Worm (Caenorhabditis elegans) whole organism, midembryonic: ENCODE results near the gene str-153.

ENCODE experiments used
- T22C8.4 ChIP-seq: fragments of 200-800 bp; sonication (Bioruptor generic); IDR thresholded peaks from 2 replicates; pipeline ENCODE4 v1.3.6; 2022; ENCODE audit warnings: missing genetic modification characterization, missing compliant biosample characterization
- cog-1 ChIP-seq: sonication (generic microtip); optimal IDR thresholded peaks from 2 replicates; lab custom pipeline; 2016; ENCODE audit warnings: missing genetic modification characterization, missing compliant biosample characterization
- flt-1 ChIP-seq: fragments of 200-800 bp; sonication (Bioruptor generic); IDR thresholded peaks from 2 replicates; pipeline ENCODE4 v1.3.6; 2022; ENCODE audit warnings: missing genetic modification characterization, missing compliant biosample characterization
- klf-2 ChIP-seq: fragments of 200-800 bp; sonication (Bioruptor generic); conservative IDR thresholded peaks from 2 replicates; pipeline ENCODE4 v1.3.6; 2022; ENCODE audit warnings: missing genetic modification reagents, missing genetic modification characterization, missing compliant biosample characterization
- med-1 ChIP-seq: sonication (generic microtip); optimal IDR thresholded peaks from 2 replicates; lab custom pipeline; 2017; ENCODE audit warnings: missing genetic modification characterization, mild to moderate bottlenecking, missing compliant biosample characterization, antibody characterized with exemption, missing genetic modification reagents; ENCODE audit not compliant: insufficient read depth
- ref-1 ChIP-seq: fragments of 200-800 bp; sonication (Bioruptor generic); conservative IDR thresholded peaks from 2 replicates; pipeline ENCODE4 v1.3.6; 2022; ENCODE audit warnings: missing genetic modification reagents, missing genetic modification characterization, missing compliant biosample characterization
- tab-1 ChIP-seq: fragments of 200-800 bp; sonication (Bioruptor generic); IDR thresholded peaks from 2 replicates; pipeline ENCODE4 v1.3.6; 2022; ENCODE audit warnings: missing genetic modification characterization, missing compliant biosample characterization
- ztf-23 ChIP-seq: fragments of 200-800 bp; sonication (Bioruptor generic); IDR thresholded peaks from 2 replicates; pipeline ENCODE4 v1.3.6; 2022; ENCODE audit warnings: missing genetic modification reagents, missing genetic modification characterization, missing compliant biosample characterization
- ztf-29 ChIP-seq: fragments of 200-800 bp; sonication (Bioruptor generic); IDR thresholded peaks from 2 replicates; pipeline ENCODE4 v1.3.6; 2022; ENCODE audit warnings: missing genetic modification reagents, missing genetic modification characterization, missing compliant biosample characterization

Gene str-153

DNA sequence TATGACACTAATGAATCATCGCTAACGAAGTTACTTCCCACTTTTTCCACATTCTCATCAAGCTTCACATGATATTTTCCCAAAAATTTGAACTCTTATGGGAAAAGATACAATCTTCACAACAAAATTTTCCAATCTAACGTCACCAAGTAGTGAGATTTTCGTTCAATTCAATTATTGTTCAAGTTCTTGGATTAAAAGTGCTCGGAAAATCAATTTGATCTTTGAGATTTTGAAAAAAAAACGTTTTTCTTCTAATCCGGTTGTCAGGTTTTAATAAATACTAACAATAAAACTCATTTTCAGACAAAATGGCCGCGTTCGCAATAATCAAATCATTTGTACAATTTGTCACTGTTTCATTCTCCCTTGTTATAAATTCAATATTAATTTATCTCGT lies at the start of gene str-153:
Gene str-153, plus strand, starts transcription at position 301 of the 400 bp plus-strand sequence.
- TF ChIP-seq T22C8.4 (GFP tag; lab: Robert Waterston, UW) (no peak), tab-1 (GFP tag; lab: Robert Waterston, UW) (no peak), klf-2 (GFP tag; lab: Robert Waterston, UW) (no peak), med-1 (no peak), flt-1 (no peak), ztf-29 (GFP tag; lab: Robert Waterston, UW) (no peak), ztf-23 (GFP tag; lab: Robert Waterston, UW) (no peak), cog-1 (no peak), ref-1 (no peak)

DNA sequence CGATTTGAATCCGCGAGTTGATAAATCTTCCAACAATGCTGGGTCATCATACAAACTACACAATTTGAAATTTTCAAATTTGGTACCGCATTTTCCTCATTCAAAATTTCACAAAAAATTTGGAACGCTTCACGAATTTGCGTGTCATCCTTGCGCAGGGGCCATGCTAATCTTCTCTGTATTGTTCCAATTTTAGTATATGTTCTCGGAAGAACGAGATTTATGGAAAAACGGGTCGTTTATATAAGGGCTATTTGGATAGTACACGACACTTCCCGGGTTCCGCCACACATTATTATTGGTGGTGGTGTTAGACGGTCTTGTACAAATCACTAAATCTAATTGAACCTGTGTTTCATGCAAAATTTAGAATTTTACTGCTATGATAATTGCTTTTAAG lies 48.8 kb upstream of the str-153 start:
- TF ChIP-seq T22C8.4 (GFP tag; lab: Robert Waterston, UW): no peak
- TF ChIP-seq klf-2 (GFP tag; lab: Robert Waterston, UW): no peak
- no peak for TF ChIP-seq med-1
- TF ChIP-seq cog-1: no peak
- TF ChIP-seq flt-1: peak; percentile 23; the same call in 1 of the 2 replicates
- TF ChIP-seq ztf-23 (GFP tag; lab: Robert Waterston, UW): no peak
- no peak for TF ChIP-seq ref-1

DNA sequence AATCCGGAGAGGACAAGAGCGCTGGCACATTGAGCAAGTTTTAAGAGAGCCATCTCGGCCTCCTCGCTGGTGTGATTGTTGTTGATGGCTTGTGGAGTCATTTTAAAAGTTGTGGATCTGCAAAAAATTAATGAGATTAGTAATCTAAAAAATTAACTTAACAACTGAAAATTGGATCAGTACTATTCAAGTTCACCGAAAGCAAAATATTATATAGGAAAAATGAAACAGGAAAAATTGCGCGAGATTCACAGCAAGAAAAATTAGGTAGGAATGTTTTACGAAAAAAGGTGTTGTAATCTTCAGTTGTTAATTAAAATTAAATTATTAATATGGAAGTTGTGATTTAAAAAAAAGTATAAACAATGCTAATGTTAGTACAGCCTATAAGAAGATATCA lies 46.9 kb upstream of the str-153 start, which contains the start of gene T08B6.1:
Gene T08B6.1, minus strand, starts transcription at position 101 of the 400 bp plus-strand sequence.
- TF ChIP-seq tab-1 (GFP tag; lab: Robert Waterston, UW): no peak
- TF ChIP-seq ref-1: no peak
- TF ChIP-seq T22C8.4 (GFP tag; lab: Robert Waterston, UW): no peak
- TF ChIP-seq ztf-29 (GFP tag; lab: Robert Waterston, UW): no peak
- TF ChIP-seq klf-2 (GFP tag; lab: Robert Waterston, UW): no peak
- TF ChIP-seq ztf-23 (GFP tag; lab: Robert Waterston, UW): no peak
- no peak for TF ChIP-seq med-1
- no peak for TF ChIP-seq flt-1
- TF ChIP-seq cog-1: no peak

DNA sequence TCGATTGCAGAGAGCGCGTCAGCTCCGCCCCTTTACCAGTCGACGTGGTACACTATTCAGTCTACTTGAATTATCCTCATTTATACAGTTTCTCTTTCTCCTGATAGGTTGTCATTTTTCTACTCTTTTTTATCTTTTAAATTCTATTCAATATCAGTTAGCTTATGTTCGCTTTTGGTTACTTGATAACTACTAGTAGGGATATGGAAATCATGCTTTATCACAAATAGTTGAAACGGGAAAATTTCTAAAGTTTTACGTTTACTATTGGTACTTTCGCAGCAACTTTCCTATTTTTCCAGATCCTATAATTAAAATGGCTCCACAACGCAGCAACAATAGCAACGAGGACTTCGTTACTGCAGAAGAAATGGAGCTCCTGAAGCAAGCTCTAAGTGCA lies 44.6 kb upstream of the str-153 start, which contains the start of gene sgnh-1:
Gene sgnh-1, plus strand, starts transcription at position 301 of the 400 bp plus-strand sequence.
- TF ChIP-seq ztf-23 (GFP tag; lab: Robert Waterston, UW): no peak
- TF ChIP-seq ref-1: no peak
- TF ChIP-seq flt-1: no peak
- TF ChIP-seq ztf-29 (GFP tag; lab: Robert Waterston, UW): no peak
- TF ChIP-seq med-1: no peak

DNA sequence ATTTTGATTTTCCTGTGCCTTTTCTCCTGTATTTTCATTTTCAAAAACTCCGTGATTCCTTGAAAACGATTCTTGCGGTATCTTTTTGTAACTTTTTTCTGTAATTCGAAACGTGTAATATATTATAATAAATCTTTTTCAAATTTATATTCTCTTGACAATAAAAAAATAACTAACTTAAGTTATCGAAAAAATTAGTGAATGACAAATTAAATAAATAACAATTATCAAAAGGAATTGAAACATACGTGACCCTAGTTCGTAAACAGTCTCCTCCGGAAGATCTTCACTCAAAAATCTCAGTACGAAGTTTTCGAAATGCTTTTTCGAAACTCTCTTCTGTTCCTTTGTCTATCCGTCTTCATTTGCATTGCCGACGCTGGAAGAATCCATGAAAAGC lies 43.7 kb upstream of the str-153 start, which contains the start of gene T08B6.9:
Gene T08B6.9, plus strand, starts transcription at position 301 of the 400 bp plus-strand sequence.
- TF ChIP-seq ref-1: no peak
- TF ChIP-seq ztf-29 (GFP tag; lab: Robert Waterston, UW): no peak
- no peak for TF ChIP-seq klf-2 (GFP tag; lab: Robert Waterston, UW)
- TF ChIP-seq cog-1: no peak
- no peak for TF ChIP-seq tab-1 (GFP tag; lab: Robert Waterston, UW)
- TF ChIP-seq ztf-23 (GFP tag; lab: Robert Waterston, UW): no peak
- TF ChIP-seq T22C8.4 (GFP tag; lab: Robert Waterston, UW): no peak
- no peak for TF ChIP-seq med-1
- no peak for TF ChIP-seq flt-1

DNA sequence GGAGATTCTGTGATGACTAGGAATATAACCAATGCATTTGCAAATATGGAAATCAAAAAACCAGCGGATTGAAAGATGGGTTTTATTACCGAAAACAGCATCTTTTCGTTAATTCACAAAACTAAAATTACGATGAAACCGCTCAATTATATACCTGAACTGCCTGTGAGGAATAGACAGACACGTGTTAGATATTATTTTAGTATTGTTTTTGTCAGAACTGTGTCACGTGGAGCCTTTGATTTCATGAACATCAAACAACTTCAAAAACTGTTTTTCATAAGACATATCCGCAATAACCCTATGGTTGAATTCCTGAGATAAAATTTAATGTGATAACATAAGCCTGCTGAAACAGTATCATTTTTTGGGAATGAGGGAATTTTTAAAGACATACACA lies 30.2 kb upstream of the str-153 start, which contains the start of gene str-161:
Gene str-161, minus strand, starts transcription at position 101 of the 400 bp plus-strand sequence.
- TF ChIP-seq cog-1 (no peak), ztf-29 (GFP tag; lab: Robert Waterston, UW) (no peak), ztf-23 (GFP tag; lab: Robert Waterston, UW) (no peak), med-1 (no peak), T22C8.4 (GFP tag; lab: Robert Waterston, UW) (no peak), ref-1 (no peak), klf-2 (GFP tag; lab: Robert Waterston, UW) (no peak)

DNA sequence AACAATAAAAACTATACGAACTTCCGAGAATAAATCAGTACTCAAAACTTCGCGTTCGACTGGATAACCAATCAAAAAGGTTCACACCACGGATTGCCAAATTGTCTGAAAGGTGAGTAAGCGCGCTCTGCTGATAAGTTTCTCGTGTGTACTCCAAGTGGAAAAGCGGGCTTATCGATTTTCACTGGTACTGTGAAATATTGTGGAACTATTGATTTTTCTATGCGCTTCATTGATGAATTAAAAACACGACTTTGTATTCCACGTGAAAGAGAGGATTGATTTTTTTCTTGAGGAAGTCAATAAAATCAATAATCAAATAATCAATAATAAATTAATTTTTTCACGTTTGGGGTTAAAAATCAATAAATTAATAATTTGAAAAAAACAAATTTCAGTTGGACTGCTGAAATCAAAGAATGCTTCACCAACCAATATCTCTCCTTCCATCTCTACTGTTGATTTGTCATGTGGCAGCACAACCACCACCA lies 28.5 kb upstream of the str-153 start, which contains the start of gene T08B6.4:
Gene T08B6.4, plus strand, starts transcription at position 51 of the 491 bp plus-strand sequence.
- TF ChIP-seq klf-2 (GFP tag; lab: Robert Waterston, UW) (no peak), T22C8.4 (GFP tag; lab: Robert Waterston, UW) (peak; percentile 67), med-1 (no peak), ztf-29 (GFP tag; lab: Robert Waterston, UW) (no peak)

DNA sequence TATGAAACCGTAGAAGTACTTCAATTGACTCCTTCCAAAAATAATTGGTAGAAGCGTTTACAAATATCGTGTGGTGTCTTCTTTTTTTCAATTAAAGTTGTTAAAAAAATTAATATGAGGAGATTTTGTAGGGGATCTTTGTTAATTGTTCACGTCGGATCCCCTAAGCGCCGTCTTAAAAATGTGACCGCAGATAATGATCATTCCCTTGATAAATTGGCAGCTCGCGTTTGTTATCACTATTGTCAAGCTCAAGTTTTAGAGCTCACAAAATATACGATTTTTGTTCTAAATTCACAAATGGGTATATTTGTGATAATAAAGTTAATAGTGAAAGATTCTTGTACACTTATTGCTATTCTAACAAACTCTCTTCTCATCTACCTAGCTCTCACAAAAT lies 25.2 kb upstream of the str-153 start, which contains the start of gene str-159:
Gene str-159, plus strand, starts transcription at position 301 of the 400 bp plus-strand sequence.
- TF ChIP-seq flt-1: no peak
- no peak for TF ChIP-seq klf-2 (GFP tag; lab: Robert Waterston, UW)
- no peak for TF ChIP-seq med-1
- no peak for TF ChIP-seq ref-1
- no peak for TF ChIP-seq ztf-29 (GFP tag; lab: Robert Waterston, UW)
- no peak for TF ChIP-seq cog-1
- TF ChIP-seq ztf-23 (GFP tag; lab: Robert Waterston, UW): no peak
- TF ChIP-seq tab-1 (GFP tag; lab: Robert Waterston, UW): no peak
- TF ChIP-seq T22C8.4 (GFP tag; lab: Robert Waterston, UW): no peak

DNA sequence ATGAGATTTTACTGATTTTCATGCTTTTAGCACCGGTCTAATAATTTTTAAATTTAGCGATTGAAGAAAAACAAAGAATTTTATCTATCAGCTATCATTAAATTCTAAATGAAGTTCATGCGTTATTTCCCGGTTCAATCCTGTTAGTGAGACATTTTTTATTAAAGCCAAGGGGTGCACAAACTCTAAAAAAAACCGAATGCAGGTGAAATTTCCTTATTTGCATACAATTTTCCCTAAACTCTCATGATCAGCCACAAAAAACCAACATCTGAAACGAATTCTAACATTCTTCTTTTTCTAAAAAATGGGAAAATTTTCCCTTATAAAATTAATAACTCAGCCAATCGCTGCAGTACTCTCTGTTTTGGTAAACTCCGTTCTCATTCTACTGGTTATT lies 21.1 kb upstream of the str-153 start, which contains the start of gene str-156:
Gene str-156, plus strand, starts transcription at position 301 of the 400 bp plus-strand sequence.
- TF ChIP-seq T22C8.4 (GFP tag; lab: Robert Waterston, UW): no peak
- TF ChIP-seq cog-1: no peak
- no peak for TF ChIP-seq klf-2 (GFP tag; lab: Robert Waterston, UW)
- TF ChIP-seq ref-1: no peak
- no peak for TF ChIP-seq tab-1 (GFP tag; lab: Robert Waterston, UW)
- no peak for TF ChIP-seq flt-1
- TF ChIP-seq ztf-23 (GFP tag; lab: Robert Waterston, UW): no peak
- no peak for TF ChIP-seq med-1
- no peak for TF ChIP-seq ztf-29 (GFP tag; lab: Robert Waterston, UW)

DNA sequence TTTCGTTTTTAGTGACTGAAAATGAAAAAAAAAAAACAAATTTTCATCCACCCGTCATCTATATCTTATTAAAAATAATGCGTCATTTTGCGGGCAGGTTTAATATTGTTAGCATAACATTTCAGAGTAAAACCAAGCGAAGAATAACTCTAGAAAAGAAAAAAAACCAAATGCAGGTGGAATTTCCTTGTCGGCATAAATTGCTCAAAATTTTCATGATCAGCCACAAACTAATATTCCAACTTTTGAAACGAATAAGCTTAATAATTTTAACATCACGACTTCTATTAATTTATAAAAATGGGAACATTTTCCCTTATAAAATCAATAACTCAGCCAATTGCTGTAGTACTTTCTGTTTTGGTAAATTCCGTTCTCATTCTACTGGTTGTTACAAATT lies 18.5 kb upstream of the str-153 start, which contains the start of gene str-155:
Gene str-155, plus strand, starts transcription at position 301 of the 400 bp plus-strand sequence.
- TF ChIP-seq T22C8.4 (GFP tag; lab: Robert Waterston, UW): no peak
- no peak for TF ChIP-seq flt-1
- no peak for TF ChIP-seq klf-2 (GFP tag; lab: Robert Waterston, UW)
- TF ChIP-seq ztf-23 (GFP tag; lab: Robert Waterston, UW): no peak
- TF ChIP-seq med-1: no peak
- no peak for TF ChIP-seq ref-1
- no peak for TF ChIP-seq cog-1
- no peak for TF ChIP-seq tab-1 (GFP tag; lab: Robert Waterston, UW)
- no peak for TF ChIP-seq ztf-29 (GFP tag; lab: Robert Waterston, UW)
